Worm (Caenorhabditis elegans) whole organism, L3 larva: ENCODE data around the gene mans-2.

ENCODE experiments used
- aly-2 ChIP-seq: fragments of 150-350 bp; optimal IDR thresholded peaks from 2 replicates; lab custom pipeline; 2014; ENCODE audit warnings: missing biosample characterization, missing genetic modification characterization
- ceh-28 ChIP-seq: fragments of 150-350 bp; optimal IDR thresholded peaks from 2 replicates; lab custom pipeline; 2014; ENCODE audit warnings: missing biosample characterization, missing genetic modification reagents, missing genetic modification characterization
- elt-1 ChIP-seq: fragments of 150-350 bp; optimal IDR thresholded peaks from 2 replicates; lab custom pipeline; 2014; ENCODE audit warnings: missing biosample characterization, missing genetic modification characterization
- lsy-12 ChIP-seq: sonication (generic microtip); optimal IDR thresholded peaks from 2 replicates; lab custom pipeline; 2016; ENCODE audit warnings: mild to moderate bottlenecking, missing genetic modification characterization, missing compliant biosample characterization
- mml-1 ChIP-seq: fragments of 150-350 bp; sonication (generic microtip); optimal IDR thresholded peaks from 3 replicates; lab custom pipeline; 2014; ENCODE audit warnings: missing biosample characterization, missing genetic modification characterization
- nhr-23 ChIP-seq: fragments of 150-350 bp; optimal IDR thresholded peaks from 2 replicates; lab custom pipeline; 2014; ENCODE audit warnings: missing biosample characterization, missing genetic modification reagents, missing genetic modification characterization
- nhr-25 ChIP-seq: sonication (generic microtip); optimal IDR thresholded peaks from 2 replicates; lab custom pipeline; 2017; ENCODE audit warnings: missing biosample characterization, missing genetic modification characterization
- pha-4 ChIP-seq: fragments of 150-350 bp; optimal IDR thresholded peaks from 2 replicates; lab custom pipeline; 2014; ENCODE audit warnings: missing biosample characterization, missing genetic modification reagents, missing genetic modification characterization
- unc-39 ChIP-seq: sonication (generic microtip); optimal IDR thresholded peaks from 4 replicates; lab custom pipeline; 2017; ENCODE audit warnings: missing biosample characterization, missing genetic modification characterization

- TF ChIP-seq nhr-25 (tag; lab: Kevin White, UChicago) (no peak), mml-1 (tag; lab: Kevin White, UChicago) (no peak), aly-2 (tag; lab: Kevin White, UChicago) (no peak), pha-4 (no peak), lsy-12 (no peak), elt-1 (tag; lab: Kevin White, UChicago) (no peak), nhr-23 (tag; lab: Kevin White, UChicago) (no peak), unc-39 (tag; lab: Kevin White, UChicago) (no peak), ceh-28 (tag; lab: Kevin White, UChicago) (no peak)
These were observed 41.5 kb downstream of the mans-2 start for ce11 chrV:11943737-11944136.
